Worm (Caenorhabditis elegans): ENCODE data around the gene C16H3.3.

DNA sequence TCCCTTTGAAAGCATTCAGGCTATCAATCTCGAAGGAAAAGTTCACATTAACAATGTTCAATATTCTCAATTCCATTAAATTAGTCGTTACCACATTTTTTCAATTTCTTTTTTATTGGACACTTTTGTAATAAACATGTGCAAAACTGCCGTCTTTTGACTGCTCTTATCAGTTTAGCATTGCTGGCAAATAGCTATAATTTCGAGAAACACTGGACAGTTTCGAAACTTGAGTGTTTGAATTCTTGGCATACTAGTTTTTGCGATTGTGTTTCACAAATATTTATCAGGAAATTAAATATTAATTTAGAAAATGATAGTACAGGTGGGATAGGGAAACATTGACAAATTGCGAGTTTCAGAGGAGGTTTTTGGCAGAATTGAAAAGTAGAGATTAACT lies 8.5 kb downstream of the C16H3.3 start:
- TF ChIP-seq dao-5 (tag; optimal IDR thresholded peaks at IDR 0.05) (no peak), W03F9.2 (tag; optimal IDR thresholded peaks at IDR 0.05) (no peak)
